ENCODE assay signal across 4 worm cellular contexts in the genomic region with DNA sequence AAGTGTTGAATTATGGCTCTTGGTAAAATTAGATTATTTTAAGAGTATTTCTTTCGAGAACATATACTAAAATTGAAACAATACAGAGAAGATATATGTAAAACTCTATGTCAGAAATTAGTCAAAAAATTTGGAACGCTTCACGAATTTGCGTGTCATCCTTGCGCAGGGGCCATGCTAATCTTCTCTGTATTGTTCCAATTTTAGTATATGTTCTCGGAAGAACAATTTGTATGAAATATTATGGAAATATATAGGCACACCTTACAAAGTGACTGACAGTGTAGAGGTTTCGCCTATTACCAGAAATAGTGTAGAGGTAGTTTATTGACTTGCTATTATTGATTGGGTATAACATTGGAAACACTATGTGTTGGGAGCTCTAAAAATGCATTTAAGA.
TF ChIP-seq lines count a peak whose summit lies in the region.
"Not testable (repeated sequence)": the region's sequence is repeated elsewhere in the genome, so short reads cannot be mapped to it uniquely, and the experiment has no call there.

No protein-coding gene starts in this region.

TF ChIP-seq in whole organism, L4 larva, 104 proteins besides CTCF, POLR2A, EP300 and RAD21:
- 0 out of 2 replicates have a peak, but pooled peaks have one; percentile 11 for TF ChIP-seq F26F4.8 (GFP tag; conservative IDR thresholded peaks at IDR 0.05; lab: Robert Waterston, UW)

TF ChIP-seq in whole organism, early embryonic, 17 proteins besides CTCF, POLR2A, EP300 and RAD21:
- TF ChIP-seq pes-1 (GFP tag; IDR thresholded peaks at IDR 0.05; lab: Robert Waterston, UW), result peak; percentile 65

TF ChIP-seq in whole organism, midembryonic, 9 proteins besides CTCF, POLR2A, EP300 and RAD21:
- TF ChIP-seq flt-1 (GFP tag; IDR thresholded peaks at IDR 0.05; lab: Robert Waterston, UW), result peak; percentile 75; the same call in 1 of the 2 replicates
TF ChIP-seq in whole organism, midembryonic: peak in this region for 1; not testable (repeated sequence) for 8.

TF ChIP-seq in whole organism, young adult, 124 proteins besides CTCF, POLR2A, EP300 and RAD21:
- TF ChIP-seq tbp1 (GFP tag; optimal IDR thresholded peaks at IDR 0.05; lab: Kevin White, UChicago), result peak; percentile 33
- TF ChIP-seq rpc-1 (optimal IDR thresholded peaks at IDR 0.05; lab: Kevin White, UChicago), result peak; percentile 23
- TF ChIP-seq rpc-1 (tag; optimal IDR thresholded peaks at IDR 0.05; lab: Kevin White, UChicago), result peak; percentile 61
- TF ChIP-seq snpc-4 (GFP tag; optimal IDR thresholded peaks at IDR 0.05; lab: Kevin White, UChicago), result not testable (repeated sequence)
- peak in 2 of 4 experiments; percentile 82 to 88 for TF ChIP-seq snpc-4 (tag; optimal IDR thresholded peaks at IDR 0.05; lab: Kevin White, UChicago)
